Fruit fly (Drosophila melanogaster) whole organism, adult: ENCODE results near the gene mRpL10.

Experiments used
- CG11617 ChIP-seq: fragments of 200-800 bp; sonication (Bioruptor generic); optimal IDR thresholded peaks from 2 replicates; lab custom pipeline; 2017; ENCODE audit warnings: mild to moderate bottlenecking, missing biosample characterization, missing genetic modification reagents, missing genetic modification characterization
- CG12768 ChIP-seq: fragments of 200-800 bp; sonication (Bioruptor generic); optimal IDR thresholded peaks from 2 replicates; lab custom pipeline; 2017; ENCODE audit warnings: missing biosample characterization, missing genetic modification characterization, mild to moderate bottlenecking, moderate library complexity, missing genetic modification reagents
- CG14711 ChIP-seq: fragments of 200-800 bp; sonication (Bioruptor generic); optimal IDR thresholded peaks from 2 replicates; lab custom pipeline; 2018; ENCODE audit warnings: missing biosample characterization, mild to moderate bottlenecking, missing genetic modification characterization, moderate library complexity
- CG1620 ChIP-seq: fragments of 200-800 bp; sonication (Bioruptor generic); optimal IDR thresholded peaks from 2 replicates; lab custom pipeline; 2016; ENCODE audit warnings: missing biosample characterization, missing genetic modification characterization
- CG33017 ChIP-seq: fragments of 200-800 bp; sonication (Bioruptor generic); optimal IDR thresholded peaks from 2 replicates; lab custom pipeline; 2018; ENCODE audit warnings: missing biosample characterization, mild to moderate bottlenecking, missing genetic modification characterization, moderate library complexity
- CG5204 ChIP-seq: fragments of 200-800 bp; sonication (Bioruptor generic); optimal IDR thresholded peaks from 2 replicates; lab custom pipeline; 2016; ENCODE audit warnings: missing biosample characterization, missing genetic modification characterization
- CG7045 ChIP-seq: fragments of 200-800 bp; sonication (Bioruptor generic); optimal IDR thresholded peaks from 2 replicates; lab custom pipeline; 2017; ENCODE audit warnings: missing biosample characterization, mild to moderate bottlenecking, missing genetic modification characterization
- CG7101 ChIP-seq: fragments of 200-800 bp; sonication (Bioruptor generic); optimal IDR thresholded peaks from 2 replicates; lab custom pipeline; 2018; ENCODE audit warnings: missing biosample characterization, mild to moderate bottlenecking, missing genetic modification characterization, moderate library complexity
- Clk ChIP-seq: fragments of 200-800 bp; sonication (Bioruptor generic); optimal IDR thresholded peaks from 2 replicates; lab custom pipeline; 2017; ENCODE audit warnings: missing biosample characterization, missing genetic modification characterization
- Crg-1 ChIP-seq: fragments of 200-800 bp; sonication (Bioruptor generic); optimal IDR thresholded peaks from 2 replicates; lab custom pipeline; 2016; ENCODE audit warnings: missing biosample characterization, missing genetic modification characterization
- Hr96 ChIP-seq: fragments of 200-800 bp; sonication (Bioruptor generic); optimal IDR thresholded peaks from 2 replicates; lab custom pipeline; 2016; ENCODE audit warnings: missing biosample characterization, missing genetic modification characterization
- Mnt ChIP-seq: fragments of 200-800 bp; sonication (Bioruptor generic); optimal IDR thresholded peaks from 2 replicates; lab custom pipeline; 2016; ENCODE audit warnings: missing biosample characterization, mild to moderate bottlenecking, missing genetic modification characterization
- bab1 ChIP-seq: fragments of 200-800 bp; sonication (Bioruptor generic); optimal IDR thresholded peaks from 3 replicates; lab custom pipeline; 2019; ENCODE audit warnings: missing biosample characterization, mild to moderate bottlenecking, missing genetic modification characterization, moderate library complexity
- cic ChIP-seq: fragments of 200-800 bp; sonication (Bioruptor generic); optimal IDR thresholded peaks from 2 replicates; lab custom pipeline; 2017; ENCODE audit warnings: missing biosample characterization, mild to moderate bottlenecking, missing genetic modification characterization, moderate library complexity
- cnc ChIP-seq, 2 experiments: fragments of >200 bp; optimal IDR thresholded peaks; 2 replicates each; lab custom pipeline; 2017
- kay ChIP-seq: fragments of 200-800 bp; sonication (Bioruptor generic); peaks from one replicate; lab custom pipeline; 2016; ENCODE audit warnings: missing biosample characterization, missing genetic modification characterization, borderline replicate concordance
- ovo ChIP-seq: fragments of 200-800 bp; sonication (Bioruptor generic); optimal IDR thresholded peaks from 2 replicates; lab custom pipeline; 2016; ENCODE audit warnings: missing biosample characterization, missing genetic modification characterization
- pad ChIP-seq: fragments of 200-800 bp; sonication (Bioruptor generic); optimal IDR thresholded peaks from 3 replicates; lab custom pipeline; 2017; ENCODE audit warnings: missing biosample characterization, missing genetic modification characterization, mild to moderate bottlenecking, moderate library complexity, missing genetic modification reagents
- tj ChIP-seq: fragments of 200-800 bp; sonication (Bioruptor generic); optimal IDR thresholded peaks from 3 replicates; lab custom pipeline; 2017; ENCODE audit warnings: missing biosample characterization, mild to moderate bottlenecking, missing genetic modification characterization, moderate library complexity
- toe ChIP-seq: fragments of 200-800 bp; sonication (Bioruptor generic); optimal IDR thresholded peaks from 2 replicates; lab custom pipeline; 2016; ENCODE audit warnings: missing biosample characterization, missing genetic modification characterization

Gene mRpL10

dm6 chr2L:223867-224598 is 20.5 kb downstream of the mRpL10 start:
- TF ChIP-seq CG1620 (no peak), Clk (no peak), Hr96 (GFP tag; lab: Kevin White, UChicago) (no peak), CG7101 (tag; lab: Kevin White, UChicago) (no peak), CG33017 (tag; lab: Kevin White, UChicago) (no peak), pad (no peak), tj (GFP tag; lab: Kevin White, UChicago) (no peak), Crg-1 (GFP tag; lab: Kevin White, UChicago) (no peak), kay (no peak), CG5204 (GFP tag; lab: Kevin White, UChicago) (no peak), cnc (optimal IDR thresholded peaks at IDR 0.05; lab: Kevin White, UChicago) (no peak), CG11617 (GFP tag; lab: Kevin White, UChicago) (no peak), ovo (GFP tag; lab: Kevin White, UChicago) (no peak), bab1 (no peak), toe (GFP tag; lab: Kevin White, UChicago) (no peak), Mnt (no peak), CG14711 (tag; lab: Kevin White, UChicago) (no peak)

DNA sequence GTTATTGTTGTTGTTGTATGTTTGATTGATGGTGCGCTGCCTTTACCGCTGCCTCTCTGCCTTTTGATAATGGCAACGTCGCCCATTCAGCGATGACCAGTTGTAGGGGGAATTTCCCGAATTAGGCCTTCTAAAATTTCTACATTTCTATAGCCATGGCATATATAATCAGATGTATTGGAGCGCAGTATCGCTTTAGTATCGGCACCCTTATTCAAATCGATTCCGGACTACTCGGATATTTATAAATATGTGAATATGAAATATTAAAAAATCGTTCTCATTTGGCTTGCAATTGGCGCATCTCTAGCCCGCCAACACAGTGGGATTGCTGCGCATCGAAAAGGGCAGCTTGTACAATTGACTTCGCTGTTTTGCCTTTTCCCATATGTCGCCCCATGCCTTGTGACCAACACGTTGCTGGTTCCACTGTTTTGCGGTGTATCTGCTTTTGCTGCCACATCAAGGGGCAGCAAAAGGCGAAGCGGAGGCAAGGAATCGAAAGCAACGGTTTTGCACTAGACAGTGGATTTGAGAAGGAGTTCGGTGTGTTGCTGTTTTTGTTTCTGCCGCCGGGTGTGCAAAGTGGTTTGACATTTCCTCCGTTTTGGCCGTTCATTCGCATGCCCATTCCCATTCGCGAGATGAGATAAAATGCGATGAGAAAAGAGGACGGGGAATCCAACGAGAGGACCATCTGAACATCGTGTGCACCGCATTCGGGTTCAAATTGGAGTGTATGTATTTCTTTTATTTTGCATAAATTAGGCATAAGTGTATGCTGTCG is 21.2 kb downstream of the mRpL10 start:
- TF ChIP-seq CG12768 (GFP tag; lab: Kevin White, UChicago) = peak; percentile 13
- TF ChIP-seq pad = no peak
- no peak for TF ChIP-seq Mnt
- peak; percentile 8 for TF ChIP-seq CG5204 (GFP tag; lab: Kevin White, UChicago)

dm6 chr2L:225386-225682 is 21.8 kb downstream of the mRpL10 start:
- TF ChIP-seq tj (GFP tag; lab: Kevin White, UChicago) = no peak
- TF ChIP-seq CG7101 (tag; lab: Kevin White, UChicago) = no peak
- TF ChIP-seq CG11617 (GFP tag; lab: Kevin White, UChicago) = no peak
- TF ChIP-seq ovo (GFP tag; lab: Kevin White, UChicago) = no peak
- no peak for TF ChIP-seq CG33017 (tag; lab: Kevin White, UChicago)
- no peak for TF ChIP-seq kay
- TF ChIP-seq cic (GFP tag; lab: Kevin White, UChicago) = no peak
- TF ChIP-seq pad = no peak
- TF ChIP-seq Hr96 (GFP tag; lab: Kevin White, UChicago) = no peak
- TF ChIP-seq Clk = no peak
- no peak for TF ChIP-seq bab1
- no peak for TF ChIP-seq CG1620

- no peak for TF ChIP-seq CG14711 (tag; lab: Kevin White, UChicago)
- no peak for TF ChIP-seq pad
- no peak for TF ChIP-seq kay
- TF ChIP-seq CG12768 (GFP tag; lab: Kevin White, UChicago) = no peak
- no peak for TF ChIP-seq Hr96 (GFP tag; lab: Kevin White, UChicago)
- TF ChIP-seq Crg-1 (GFP tag; lab: Kevin White, UChicago) = no peak
- no peak for TF ChIP-seq bab1
- no peak for TF ChIP-seq tj (GFP tag; lab: Kevin White, UChicago)
- no peak for TF ChIP-seq Mnt
- no peak for TF ChIP-seq Clk
- TF ChIP-seq CG33017 (tag; lab: Kevin White, UChicago) = no peak
- no peak for TF ChIP-seq CG11617 (GFP tag; lab: Kevin White, UChicago)
- no peak for TF ChIP-seq cic (GFP tag; lab: Kevin White, UChicago)
- no peak for TF ChIP-seq CG7101 (tag; lab: Kevin White, UChicago)
- no peak for TF ChIP-seq CG1620
- TF ChIP-seq CG5204 (GFP tag; lab: Kevin White, UChicago) = no peak
- no peak for TF ChIP-seq CG7045 (GFP tag; lab: Kevin White, UChicago)
Measured at dm6 chr2L:228246-228645, 24.7 kb downstream of the mRpL10 start.

dm6 chr2L:232187-232586 is 28.6 kb downstream of the mRpL10 start, which contains the start of gene CG13693:
Gene CG13693, plus strand, starts transcription at chr2L:232487.
- TF ChIP-seq CG7045 (GFP tag; lab: Kevin White, UChicago) = no peak
- TF ChIP-seq CG1620 = no peak
- TF ChIP-seq CG5204 (GFP tag; lab: Kevin White, UChicago) = no peak
- TF ChIP-seq CG14711 (tag; lab: Kevin White, UChicago) = no peak
- TF ChIP-seq CG33017 (tag; lab: Kevin White, UChicago) = no peak
- no peak for TF ChIP-seq cnc (optimal IDR thresholded peaks at IDR 0.05; lab: Kevin White, UChicago)
- TF ChIP-seq CG12768 (GFP tag; lab: Kevin White, UChicago) = no peak
- no peak for TF ChIP-seq ovo (GFP tag; lab: Kevin White, UChicago)
- no peak for TF ChIP-seq CG11617 (GFP tag; lab: Kevin White, UChicago)
- no peak for TF ChIP-seq Mnt
- no peak for TF ChIP-seq toe (GFP tag; lab: Kevin White, UChicago)
- no peak for TF ChIP-seq Clk
- TF ChIP-seq Hr96 (GFP tag; lab: Kevin White, UChicago) = no peak

DNA sequence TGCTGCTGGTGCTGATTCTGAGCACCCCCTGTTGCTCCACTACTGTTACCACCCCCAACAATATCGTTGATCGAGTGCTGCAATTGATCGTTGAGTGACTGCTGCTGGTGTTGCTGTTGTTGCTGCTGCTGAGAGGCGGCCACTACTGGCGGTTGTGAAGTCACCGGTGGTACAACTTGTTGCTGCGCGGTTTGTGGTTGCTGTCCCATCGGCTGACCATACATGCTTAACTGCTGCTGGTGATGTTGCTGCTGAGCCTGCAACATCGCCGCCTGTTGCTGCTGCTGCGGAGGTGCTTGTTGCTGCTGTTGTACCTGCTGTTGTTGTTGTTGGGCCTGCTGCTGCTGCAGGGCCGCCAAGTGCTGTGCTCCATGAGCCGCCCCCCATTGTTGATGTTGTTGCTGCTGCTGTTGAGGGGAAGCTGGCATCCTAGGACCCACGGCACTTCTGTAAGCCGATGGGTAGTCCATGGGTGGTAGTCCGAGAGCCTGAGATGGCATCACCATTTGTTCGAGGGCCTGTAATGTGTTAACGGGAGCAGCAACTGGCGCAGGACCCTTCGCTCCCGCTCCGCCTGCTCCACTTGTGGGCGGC is 36.7 kb downstream of the mRpL10 start:
- TF ChIP-seq ovo (GFP tag; lab: Kevin White, UChicago) (no peak), CG1620 (no peak), CG33017 (tag; lab: Kevin White, UChicago) (no peak), tj (GFP tag; lab: Kevin White, UChicago) (no peak), CG12768 (GFP tag; lab: Kevin White, UChicago) (no peak), bab1 (no peak), Clk (no peak), Mnt (no peak), toe (GFP tag; lab: Kevin White, UChicago) (no peak), Hr96 (GFP tag; lab: Kevin White, UChicago) (no peak), CG5204 (GFP tag; lab: Kevin White, UChicago) (no peak), CG11617 (GFP tag; lab: Kevin White, UChicago) (no peak), cic (GFP tag; lab: Kevin White, UChicago) (no peak), CG7045 (GFP tag; lab: Kevin White, UChicago) (no peak)
